Fruit fly (Drosophila melanogaster): ENCODE measurements around the gene Hmgcl.

Gene Hmgcl

dm6 chr2L:6913964-6914363 lies 46.2 kb upstream of the Hmgcl start, which contains the start of gene Wee1 (continued):
- TF ChIP-seq CG2116 (GFP tag; optimal IDR thresholded peaks at IDR 0.05) (peak; percentile 63), E2f1 (GFP tag; IDR thresholded peaks at IDR 0.05) (no peak), tap (tag; optimal IDR thresholded peaks at IDR 0.05) (no peak), pb (GFP tag; optimal IDR thresholded peaks at IDR 0.05) (no peak), trem (tag; optimal IDR thresholded peaks at IDR 0.05) (peak; percentile 60), CG6765 (GFP tag; optimal IDR thresholded peaks at IDR 0.05) (no peak), CG18599 (GFP tag; optimal IDR thresholded peaks at IDR 0.05) (no peak), eyg (GFP tag; optimal IDR thresholded peaks at IDR 0.05) (no peak), dati (GFP tag; IDR thresholded peaks at IDR 0.05) (no peak), Atf3 (GFP tag; optimal IDR thresholded peaks at IDR 0.05) (no peak), peb (GFP tag; IDR thresholded peaks at IDR 0.05) (no peak), CG32767 (GFP tag; IDR thresholded peaks at IDR 0.05) (no peak), rib (GFP tag; IDR thresholded peaks at IDR 0.05) (no peak), seq (GFP tag; IDR thresholded peaks at IDR 0.05) (no peak), Pdp1 (GFP tag; optimal IDR thresholded peaks at IDR 0.05) (peak in 1 of 2 experiments; percentile 45), ems (GFP tag; optimal IDR thresholded peaks at IDR 0.05) (no peak), HHEX (GFP tag; optimal IDR thresholded peaks at IDR 0.05) (no peak), Opbp (GFP tag; IDR thresholded peaks at IDR 0.05; ENCODE audit: partially characterized antibody) (0 out of 3 replicates have a peak, but pooled peaks have one; percentile 23), Myb (GFP tag; optimal IDR thresholded peaks at IDR 0.05) (peak; percentile 60), BtbVII (GFP tag; optimal IDR thresholded peaks at IDR 0.05) (no peak), hbn (GFP tag; IDR thresholded peaks at IDR 0.05; ENCODE audit: partially characterized antibody) (no peak), Mes4 (GFP tag; optimal IDR thresholded peaks at IDR 0.05) (no peak), CoRest (tag; optimal IDR thresholded peaks at IDR 0.05) (no peak), CG32772 (GFP tag; IDR thresholded peaks at IDR 0.05) (no peak), CG9817 (tag; optimal IDR thresholded peaks at IDR 0.05) (no peak), tna (GFP tag; IDR thresholded peaks at IDR 0.05; ENCODE audit: partially characterized antibody) (no peak), Fer1 (GFP tag; optimal IDR thresholded peaks at IDR 0.05) (no peak), CG11085 (GFP tag; IDR thresholded peaks at IDR 0.05) (no peak), lola (GFP tag; optimal IDR thresholded peaks at IDR 0.05) (no peak), CG10979 (tag; optimal IDR thresholded peaks at IDR 0.05) (no peak), Sry-δ (GFP tag; optimal IDR thresholded peaks at IDR 0.05) (peak; percentile 41), CG2678 (tag; optimal IDR thresholded peaks at IDR 0.05) (no peak), CG14965 (GFP tag; optimal IDR thresholded peaks at IDR 0.05; ENCODE audit: borderline replicate concordance) (no peak), Optix (GFP tag; IDR thresholded peaks at IDR 0.05) (no peak), psq (GFP tag; optimal IDR thresholded peaks at IDR 0.05) (no peak), CG3995 (GFP tag; optimal IDR thresholded peaks at IDR 0.05) (no peak), CG8944 (GFP tag; optimal IDR thresholded peaks at IDR 0.05) (no peak), jigr1 (GFP tag; IDR thresholded peaks at IDR 0.05) (no peak), pzg (GFP tag; optimal IDR thresholded peaks at IDR 0.05) (peak; percentile 96), HLHmδ (GFP tag; optimal IDR thresholded peaks at IDR 0.05) (no peak), CG7928 (GFP tag; optimal IDR thresholded peaks at IDR 0.05) (no peak), CG3281 (GFP tag; optimal IDR thresholded peaks at IDR 0.05) (no peak), lov (optimal IDR thresholded peaks at IDR 0.05) (no peak), lov (GFP tag; IDR thresholded peaks at IDR 0.05) (no peak), btn (GFP tag; optimal IDR thresholded peaks at IDR 0.05) (no peak), dimm (GFP tag; IDR thresholded peaks at IDR 0.05) (no peak), GATAe (GFP tag; conservative IDR thresholded peaks at IDR 0.05) (no peak), CG2889 (GFP tag; IDR thresholded peaks at IDR 0.05) (no peak), Chrac-16 (GFP tag; optimal IDR thresholded peaks at IDR 0.05) (no peak), dmrt99B (tag; optimal IDR thresholded peaks at IDR 0.05) (no peak), gce (GFP tag; IDR thresholded peaks at IDR 0.05) (no peak), ase (GFP tag; IDR thresholded peaks at IDR 0.05) (no peak)
